Fruit fly (Drosophila melanogaster): ENCODE measurements around the gene CG10183.

dm6 chr3R:23622961-23623360, 24.1 kb upstream of the CG10183 start:
- peak; percentile 51 to 52 for TF ChIP-seq CTCF (optimal IDR thresholded peaks at IDR 0.05)
- no peak for TF ChIP-seq CG8478 (optimal IDR thresholded peaks at IDR 0.05)
